Fruit fly (Drosophila melanogaster) whole organism, embryonic: ENCODE data around the gene mRpL17.

Experiments
- Adf1 ChIP-seq: fragments of 200-800 bp; sonication (Bioruptor generic); IDR thresholded peaks from 2 replicates; pipeline ENCODE4 v1.3.6; 2022; ENCODE audit warnings: missing biosample characterization, missing genetic modification characterization
- Antp ChIP-seq: fragments of 200-800 bp; sonication (Bioruptor generic); optimal IDR thresholded peaks from 3 replicates; lab custom pipeline; 2016; ENCODE audit warnings: missing biosample characterization, missing genetic modification characterization
- Bdp1 ChIP-seq: fragments of 200-800 bp; sonication (Bioruptor generic); optimal IDR thresholded peaks from 3 replicates; lab custom pipeline; 2016; ENCODE audit warnings: missing biosample characterization, missing genetic modification characterization
- CG10959 ChIP-seq: fragments of 200-800 bp; sonication (Bioruptor generic); IDR thresholded peaks from 2 replicates; pipeline ENCODE4 v1.3.6; 2022; ENCODE audit warnings: missing biosample characterization, missing genetic modification characterization
- CG11456 ChIP-seq: fragments of 200-800 bp; sonication (Bioruptor generic); IDR thresholded peaks from 3 replicates; pipeline ENCODE4 v1.3.6; 2022; ENCODE audit warnings: missing biosample characterization, missing genetic modification characterization
- CG11696 ChIP-seq: fragments of 200-800 bp; sonication (Bioruptor generic); IDR thresholded peaks from 2 replicates; pipeline ENCODE4 v1.3.6; 2022; ENCODE audit warnings: missing biosample characterization, missing genetic modification characterization
- CG12219 ChIP-seq: fragments of 200-800 bp; sonication (Bioruptor generic); optimal IDR thresholded peaks from 3 replicates; lab custom pipeline; 2018; ENCODE audit warnings: missing biosample characterization, mild to moderate bottlenecking, missing genetic modification characterization
- CG1233 ChIP-seq: fragments of 200-800 bp; sonication (Bioruptor generic); optimal IDR thresholded peaks from 4 replicates; lab custom pipeline; 2018; ENCODE audit warnings: missing biosample characterization, mild to moderate bottlenecking, missing genetic modification characterization
- CG12659 ChIP-seq: fragments of 200-800 bp; sonication (Bioruptor generic); optimal IDR thresholded peaks from 3 replicates; lab custom pipeline; 2017; ENCODE audit warnings: mild to moderate bottlenecking, missing biosample characterization, missing genetic modification reagents, missing genetic modification characterization
- CG13296 ChIP-seq: fragments of 200-800 bp; sonication (Bioruptor generic); optimal IDR thresholded peaks from 3 replicates; lab custom pipeline; 2018; ENCODE audit warnings: missing biosample characterization, mild to moderate bottlenecking, missing genetic modification characterization
- CG13624 ChIP-seq: fragments of 200-800 bp; sonication (Bioruptor generic); optimal IDR thresholded peaks from 2 replicates; lab custom pipeline; 2016; ENCODE audit warnings: missing biosample characterization, missing genetic modification characterization
- CG15479 ChIP-seq: fragments of 200-800 bp; sonication (Bioruptor generic); optimal IDR thresholded peaks from 3 replicates; lab custom pipeline; 2019; ENCODE audit warnings: missing biosample characterization, mild to moderate bottlenecking, missing genetic modification characterization, moderate library complexity
- CG16813 ChIP-seq: fragments of 200-800 bp; sonication (Bioruptor generic); IDR thresholded peaks from 3 replicates; pipeline ENCODE4 v1.3.6; 2022; ENCODE audit warnings: missing biosample characterization, missing genetic modification characterization; ENCODE audit not compliant: partially characterized antibody
- CG17829 ChIP-seq: fragments of 200-800 bp; optimal IDR thresholded peaks from 2 replicates; lab custom pipeline; 2019; ENCODE audit warnings: missing biosample characterization, mild to moderate bottlenecking, missing genetic modification characterization, moderate library complexity
- CG18476 ChIP-seq: fragments of 200-800 bp; sonication (Bioruptor generic); optimal IDR thresholded peaks from 2 replicates; lab custom pipeline; 2016; ENCODE audit warnings: missing biosample characterization, mild to moderate bottlenecking, missing genetic modification characterization
- CG33557 ChIP-seq: fragments of 200-800 bp; sonication (Bioruptor generic); optimal IDR thresholded peaks from 2 replicates; lab custom pipeline; 2019; ENCODE audit warnings: missing biosample characterization, mild to moderate bottlenecking, missing genetic modification characterization, moderate library complexity
- CG3726 ChIP-seq: fragments of 200-800 bp; sonication (Bioruptor generic); IDR thresholded peaks from 3 replicates; pipeline ENCODE4, ENCODE4 v1.3.6; 2022; ENCODE audit warnings: missing biosample characterization, missing genetic modification characterization
- CG4707 ChIP-seq: fragments of 200-800 bp; sonication (Bioruptor generic); optimal IDR thresholded peaks from 2 replicates; lab custom pipeline; 2018; ENCODE audit warnings: missing biosample characterization, mild to moderate bottlenecking, missing genetic modification characterization, moderate library complexity
- CG6175 ChIP-seq: fragments of 200-800 bp; sonication (Bioruptor generic); IDR thresholded peaks from 3 replicates; pipeline ENCODE4 v1.3.6; 2022; ENCODE audit warnings: missing biosample characterization, missing genetic modification characterization
- CG8359 ChIP-seq: fragments of 200-800 bp; sonication (Bioruptor generic); optimal IDR thresholded peaks from 2 replicates; lab custom pipeline; 2017; ENCODE audit warnings: missing biosample characterization, mild to moderate bottlenecking, missing genetic modification characterization, borderline replicate concordance
- D19A ChIP-seq: fragments of 200-800 bp; optimal IDR thresholded peaks from 3 replicates; lab custom pipeline; 2019; ENCODE audit warnings: missing biosample characterization, mild to moderate bottlenecking, missing genetic modification characterization, moderate library complexity
- Dad ChIP-seq: fragments of 200-800 bp; sonication (Bioruptor generic); optimal IDR thresholded peaks from 3 replicates; lab custom pipeline; 2016; ENCODE audit warnings: missing biosample characterization, missing genetic modification characterization
- Dll ChIP-seq: fragments of 200-800 bp; sonication (Bioruptor generic); IDR thresholded peaks from 4 replicates; pipeline ENCODE4 v1.3.6; 2022; ENCODE audit warnings: missing biosample characterization, missing genetic modification characterization; ENCODE audit not compliant: partially characterized antibody
- Doc3 ChIP-seq: fragments of 200-800 bp; sonication (Bioruptor generic); IDR thresholded peaks from 3 replicates; pipeline ENCODE4 v1.3.6; 2022; ENCODE audit warnings: missing biosample characterization, missing genetic modification characterization; ENCODE audit not compliant: partially characterized antibody
- HLH4C ChIP-seq: fragments of 200-800 bp; sonication (Bioruptor generic); IDR thresholded peaks from 3 replicates; pipeline ENCODE4 v1.3.6; 2022; ENCODE audit warnings: missing biosample characterization, missing genetic modification characterization; ENCODE audit not compliant: partially characterized antibody
- Hand ChIP-seq: fragments of 200-800 bp; sonication (Bioruptor generic); optimal IDR thresholded peaks from 2 replicates; lab custom pipeline; 2017; ENCODE audit warnings: mild to moderate bottlenecking, missing biosample characterization, missing genetic modification reagents, missing genetic modification characterization
- MBD-R2 ChIP-seq: fragments of 200-800 bp; sonication (Bioruptor generic); IDR thresholded peaks from 2 replicates; pipeline ENCODE4 v1.3.6; 2022; ENCODE audit warnings: missing biosample characterization, missing genetic modification characterization
- Mad ChIP-seq: fragments of 200-800 bp; sonication (Bioruptor generic); optimal IDR thresholded peaks from 2 replicates; lab custom pipeline; 2016; ENCODE audit warnings: missing biosample characterization, missing genetic modification characterization
- Mrtf ChIP-seq: fragments of 200-800 bp; sonication (Bioruptor generic); IDR thresholded peaks from 3 replicates; pipeline ENCODE4 v1.3.6; 2022; ENCODE audit warnings: missing biosample characterization, missing genetic modification characterization
- Nf-YB ChIP-seq: fragments of 200-800 bp; sonication (Bioruptor generic); optimal IDR thresholded peaks from 3 replicates; lab custom pipeline; 2019; ENCODE audit warnings: missing biosample characterization, mild to moderate bottlenecking, missing genetic modification characterization, moderate library complexity
- Sox102F ChIP-seq: fragments of 200-800 bp; sonication (Bioruptor generic); optimal IDR thresholded peaks from 2 replicates; lab custom pipeline; 2018; ENCODE audit warnings: missing biosample characterization, mild to moderate bottlenecking, missing genetic modification characterization, moderate library complexity
- ab ChIP-seq: fragments of 200-800 bp; sonication (Bioruptor generic); optimal IDR thresholded peaks from 2 replicates; lab custom pipeline; 2016; ENCODE audit warnings: missing biosample characterization, missing genetic modification characterization
- abd-A ChIP-seq: fragments of 200-800 bp; sonication (Bioruptor generic); optimal IDR thresholded peaks from 3 replicates; lab custom pipeline; 2019; ENCODE audit warnings: missing biosample characterization, mild to moderate bottlenecking, missing genetic modification characterization, moderate library complexity
- ase ChIP-seq: fragments of 200-800 bp; sonication (Bioruptor generic); IDR thresholded peaks from 3 replicates; pipeline ENCODE4 v1.3.6; 2022; ENCODE audit warnings: missing biosample characterization, missing genetic modification characterization
- caup ChIP-seq: fragments of 200-800 bp; sonication (Bioruptor generic); optimal IDR thresholded peaks from 3 replicates; lab custom pipeline; 2017; ENCODE audit warnings: missing biosample characterization, mild to moderate bottlenecking, missing genetic modification characterization, moderate library complexity; ENCODE audit not compliant: severe bottlenecking
- chinmo ChIP-seq: fragments of 200-800 bp; sonication (Bioruptor generic); IDR thresholded peaks from 4 replicates; pipeline ENCODE4 v1.3.6; 2022; ENCODE audit warnings: missing biosample characterization, missing genetic modification characterization; ENCODE audit not compliant: partially characterized antibody
- crp ChIP-seq, 2 experiments: fragments of 200-800 bp; sonication (Bioruptor generic); optimal IDR thresholded peaks; 2 replicates in 1 of 2; 3 replicates in 1 of 2; lab custom pipeline; 2017; ENCODE audit warnings: missing biosample characterization in 2 of 2, missing genetic modification characterization in 2 of 2, mild to moderate bottlenecking in 1 of 2, moderate library complexity in 1 of 2
- dmrt99B ChIP-seq: fragments of 200-800 bp; sonication (Bioruptor generic); optimal IDR thresholded peaks from 2 replicates; lab custom pipeline; 2018; ENCODE audit warnings: missing biosample characterization, mild to moderate bottlenecking, missing genetic modification characterization, moderate library complexity
- eve ChIP-seq, 2 experiments: fragments of >200 bp; optimal IDR thresholded peaks; 2 replicates each; lab custom pipeline; 2017; ENCODE audit warnings: missing biosample characterization in 2 of 2, missing genetic modification characterization in 2 of 2
- exex ChIP-seq: fragments of 200-800 bp; sonication (Bioruptor generic); optimal IDR thresholded peaks from 4 replicates; lab custom pipeline; 2018; ENCODE audit warnings: missing biosample characterization, mild to moderate bottlenecking, missing genetic modification characterization, moderate library complexity
- nau ChIP-seq: fragments of 200-800 bp; sonication (Bioruptor generic); optimal IDR thresholded peaks from 3 replicates; lab custom pipeline; 2017; ENCODE audit warnings: missing biosample characterization, mild to moderate bottlenecking, missing genetic modification characterization, missing genetic modification reagents
- nmo ChIP-seq: fragments of 200-800 bp; sonication (Bioruptor generic); optimal IDR thresholded peaks from 2 replicates; lab custom pipeline; 2018; ENCODE audit warnings: missing biosample characterization, mild to moderate bottlenecking, missing genetic modification characterization, moderate library complexity
- sens-2 ChIP-seq: fragments of 200-800 bp; sonication (Bioruptor generic); IDR thresholded peaks from 2 replicates; pipeline ENCODE4 v1.3.6; 2022; ENCODE audit warnings: missing biosample characterization, missing genetic modification characterization
- seq ChIP-seq: fragments of 200-800 bp; sonication (Bioruptor generic); IDR thresholded peaks from 2 replicates; pipeline ENCODE4 v1.3.6; 2022; ENCODE audit warnings: missing biosample characterization, missing genetic modification characterization
- sna ChIP-seq: fragments of 200-800 bp; sonication (Bioruptor generic); IDR thresholded peaks from 2 replicates; pipeline ENCODE4 v1.3.6; 2022; ENCODE audit warnings: missing biosample characterization, missing genetic modification characterization; ENCODE audit not compliant: partially characterized antibody
- toy ChIP-seq: fragments of 200-800 bp; sonication (Bioruptor generic); IDR thresholded peaks from 2 replicates; pipeline ENCODE4 v1.3.6; 2022; ENCODE audit warnings: missing biosample characterization, missing genetic modification characterization
- unc-4 ChIP-seq: fragments of 200-800 bp; sonication (Bioruptor generic); IDR thresholded peaks from 2 replicates; pipeline ENCODE4 v1.3.6; 2022; ENCODE audit warnings: missing biosample characterization, missing genetic modification characterization; ENCODE audit not compliant: partially characterized antibody
- wdn ChIP-seq: fragments of 200-800 bp; sonication (Bioruptor generic); IDR thresholded peaks from 2 replicates; pipeline ENCODE4 v1.3.6; 2022; ENCODE audit warnings: missing biosample characterization, missing genetic modification characterization
- zen2 ChIP-seq: fragments of 200-800 bp; sonication (Bioruptor generic); IDR thresholded peaks from 3 replicates; pipeline ENCODE4 v1.3.6; 2022; ENCODE audit warnings: missing biosample characterization, missing genetic modification characterization; ENCODE audit not compliant: partially characterized antibody

Gene mRpL17

DNA sequence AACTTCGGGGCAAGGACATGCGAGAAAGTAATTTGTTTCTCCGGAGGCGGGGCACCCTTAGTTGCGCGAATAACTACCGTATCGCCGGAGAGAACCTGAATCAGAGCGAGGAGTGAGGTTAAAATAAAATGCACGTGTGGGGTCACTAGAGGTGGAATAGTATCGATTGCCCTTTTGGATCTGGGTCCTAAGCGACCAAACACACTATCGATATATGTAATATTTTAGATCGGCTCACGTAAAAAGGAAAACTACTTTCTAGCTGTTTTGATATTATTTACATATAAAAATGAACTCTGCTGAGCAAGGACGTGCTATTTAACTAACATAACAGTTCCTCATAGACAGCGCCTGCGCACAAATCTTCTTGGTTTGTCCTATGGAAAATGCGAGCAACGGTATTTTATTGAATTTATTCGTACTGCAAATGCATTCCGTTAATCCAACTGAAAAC, 1.8 kb upstream of the mRpL17 start (continued):
- peak; percentile 7 for TF ChIP-seq CG17829 (tag; lab: Kevin White, UChicago)
- no peak for TF ChIP-seq CG4707 (GFP tag; lab: Kevin White, UChicago)
- TF ChIP-seq Sox102F (GFP tag; lab: Kevin White, UChicago): no peak
- TF ChIP-seq CG12219 (GFP tag; lab: Kevin White, UChicago): no peak
- 0 out of 2 replicates have a peak, but pooled peaks have one; percentile 7 for TF ChIP-seq Adf1 (GFP tag; lab: Robert Waterston, UW)
- TF ChIP-seq chinmo (GFP tag; lab: Robert Waterston, UW): peak; percentile 96
- peak; percentile 85 for TF ChIP-seq Dll (GFP tag; lab: Robert Waterston, UW)
- no peak for TF ChIP-seq dmrt99B (tag; lab: Kevin White, UChicago)
- no peak for TF ChIP-seq Hand (GFP tag; lab: Kevin White, UChicago)
- no peak for TF ChIP-seq CG11696 (GFP tag; lab: Robert Waterston, UW)
- peak; percentile 88 for TF ChIP-seq unc-4
- peak; percentile 34 for TF ChIP-seq CG12659 (GFP tag; lab: Kevin White, UChicago)
- peak in 1 of 2 experiments; percentile 37 for TF ChIP-seq crp (GFP tag; optimal IDR thresholded peaks at IDR 0.05; lab: Kevin White, UChicago)
- TF ChIP-seq wdn (GFP tag; lab: Robert Waterston, UW): no peak
- no peak for TF ChIP-seq CG3726 (GFP tag; lab: Robert Waterston, UW)
- TF ChIP-seq seq: no peak
- TF ChIP-seq exex (tag; lab: Kevin White, UChicago): no peak
- no peak for TF ChIP-seq ase (GFP tag; lab: Robert Waterston, UW)
- TF ChIP-seq Antp: no peak
- TF ChIP-seq Mrtf (GFP tag; lab: Robert Waterston, UW): no peak
- TF ChIP-seq CG13624 (GFP tag; lab: Kevin White, UChicago): no peak
- TF ChIP-seq CG16813 (GFP tag; lab: Robert Waterston, UW): peak; percentile 78
- TF ChIP-seq ab (GFP tag; lab: Kevin White, UChicago): no peak
- peak; percentile 6 for TF ChIP-seq CG1233 (GFP tag; lab: Kevin White, UChicago)
- TF ChIP-seq nmo (GFP tag; lab: Kevin White, UChicago): no peak
- no peak for TF ChIP-seq eve (GFP tag; optimal IDR thresholded peaks at IDR 0.05; lab: Kevin White, UChicago)
- TF ChIP-seq Doc3 (GFP tag; lab: Robert Waterston, UW): peak; percentile 73; the same call in 2 of the 3 replicates
- TF ChIP-seq sna (GFP tag; lab: Robert Waterston, UW): peak; percentile 80
- TF ChIP-seq caup: peak; percentile 1
- no peak for TF ChIP-seq CG8359
- no peak for TF ChIP-seq Dad (GFP tag; lab: Kevin White, UChicago)
- no peak for TF ChIP-seq nau (GFP tag; lab: Kevin White, UChicago)
- TF ChIP-seq zen2: peak; percentile 84
- TF ChIP-seq CG6175 (GFP tag; lab: Robert Waterston, UW): no peak
- TF ChIP-seq CG18476 (GFP tag; lab: Kevin White, UChicago): no peak
- no peak for TF ChIP-seq CG33557 (GFP tag; lab: Kevin White, UChicago)
- no peak for TF ChIP-seq sens-2 (GFP tag; lab: Robert Waterston, UW)
- no peak for TF ChIP-seq Mad
- TF ChIP-seq MBD-R2 (GFP tag; lab: Robert Waterston, UW): peak; percentile 51; the same call in 1 of the 2 replicates
- no peak for TF ChIP-seq CG10959
- TF ChIP-seq Bdp1 (GFP tag; lab: Kevin White, UChicago): no peak
- no peak for TF ChIP-seq D19A (tag; lab: Kevin White, UChicago)
- TF ChIP-seq HLH4C: peak; percentile 70
- no peak for TF ChIP-seq Nf-YB (GFP tag; lab: Kevin White, UChicago)
- no peak for TF ChIP-seq CG15479 (GFP tag; lab: Kevin White, UChicago)
- TF ChIP-seq abd-A (tag; lab: Kevin White, UChicago): no peak
- TF ChIP-seq CG11456 (GFP tag; lab: Robert Waterston, UW): no peak
- TF ChIP-seq toy (GFP tag; lab: Robert Waterston, UW): no peak
- TF ChIP-seq CG13296 (GFP tag; lab: Kevin White, UChicago): no peak
